Worm (Caenorhabditis elegans) whole organism, late embryonic: ENCODE data around the gene ZC155.4.

ENCODE experiments used
- pax-1 ChIP-seq: fragments of 150-350 bp; optimal IDR thresholded peaks from 2 replicates; lab custom pipeline; 2014; ENCODE audit warnings: missing biosample characterization, missing genetic modification characterization
- syd-9 ChIP-seq: sonication (generic microtip); optimal IDR thresholded peaks from 2 replicates; lab custom pipeline; 2016; ENCODE audit warnings: mild to moderate bottlenecking, missing genetic modification characterization, moderate library complexity, missing compliant biosample characterization
- tbx-7 ChIP-seq: sonication (generic microtip); optimal IDR thresholded peaks from 2 replicates; lab custom pipeline; 2016; ENCODE audit warnings: missing genotype, missing genetic modification characterization, missing compliant biosample characterization

- TF ChIP-seq syd-9 (no peak), pax-1 (no peak), tbx-7 (tag; lab: Kevin White, UChicago) (no peak)
Measured at ce11 chrIII:5195690-5196089, 19.6 kb downstream of the ZC155.4 start, which contains the start of gene moc-6.
